Fruit fly (Drosophila melanogaster) whole organism, prepupa: Measurements from ENCODE around the gene CG33912.

Experiments used
- Blimp-1 ChIP-seq: fragments of 200-800 bp; sonication (Bioruptor generic); optimal IDR thresholded peaks from 3 replicates; lab custom pipeline; 2017; ENCODE audit warnings: missing biosample characterization, missing genetic modification characterization, mild to moderate bottlenecking, moderate library complexity, missing genetic modification reagents
- CG10631 ChIP-seq: fragments of 200-800 bp; sonication (Bioruptor generic); optimal IDR thresholded peaks from 2 replicates; lab custom pipeline; 2016; ENCODE audit warnings: missing biosample characterization, missing genetic modification characterization
- CG10669 ChIP-seq: fragments of 200-800 bp; sonication (Bioruptor generic); optimal IDR thresholded peaks from 3 replicates; lab custom pipeline; 2018; ENCODE audit warnings: missing biosample characterization, mild to moderate bottlenecking, missing genetic modification characterization, moderate library complexity
- CG11294 ChIP-seq: fragments of 200-800 bp; sonication (Bioruptor generic); IDR thresholded peaks from 2 replicates; pipeline ENCODE4 v1.3.6; 2022; ENCODE audit warnings: missing biosample characterization, missing genetic modification characterization
- CG11762 ChIP-seq: fragments of 200-800 bp; sonication (Bioruptor generic); optimal IDR thresholded peaks from 3 replicates; lab custom pipeline; 2016; ENCODE audit warnings: missing biosample characterization, missing genetic modification characterization; ENCODE audit not compliant: insufficient read depth
- CG1621 ChIP-seq: fragments of 200-800 bp; sonication (Bioruptor generic); optimal IDR thresholded peaks from 3 replicates; lab custom pipeline; 2018; ENCODE audit warnings: missing biosample characterization, mild to moderate bottlenecking, missing genetic modification characterization
- CG16779 ChIP-seq: fragments of 200-800 bp; sonication (Bioruptor generic); optimal IDR thresholded peaks from 3 replicates; lab custom pipeline; 2017; ENCODE audit warnings: missing biosample characterization, mild to moderate bottlenecking, missing genetic modification characterization
- CG3032 ChIP-seq: fragments of 200-800 bp; optimal IDR thresholded peaks from 2 replicates; lab custom pipeline; 2019; ENCODE audit warnings: missing biosample characterization, mild to moderate bottlenecking, missing genetic modification characterization, moderate library complexity
- CG31627 ChIP-seq: fragments of 200-800 bp; sonication (Bioruptor generic); optimal IDR thresholded peaks from 3 replicates; lab custom pipeline; 2016; ENCODE audit warnings: missing biosample characterization, missing genetic modification characterization
- CG32006 ChIP-seq: fragments of 200-800 bp; sonication (Bioruptor generic); optimal IDR thresholded peaks from 3 replicates; lab custom pipeline; 2017; ENCODE audit warnings: missing biosample characterization, mild to moderate bottlenecking, missing genetic modification characterization
- CG3919 ChIP-seq: fragments of 200-800 bp; sonication (Bioruptor generic); optimal IDR thresholded peaks from 3 replicates; lab custom pipeline; 2016; ENCODE audit warnings: missing biosample characterization, missing genetic modification characterization
- CG4318 ChIP-seq: fragments of 200-800 bp; sonication (Bioruptor generic); optimal IDR thresholded peaks from 3 replicates; lab custom pipeline; 2017; ENCODE audit warnings: missing biosample characterization, mild to moderate bottlenecking, missing genetic modification characterization
- CG6163 ChIP-seq: fragments of 200-800 bp; sonication (Bioruptor generic); IDR thresholded peaks from 3 replicates; pipeline ENCODE4 v1.3.6; 2022; ENCODE audit warnings: missing biosample characterization, missing genetic modification characterization
- CG6276 ChIP-seq: fragments of 200-800 bp; sonication (Bioruptor generic); optimal IDR thresholded peaks from 2 replicates; lab custom pipeline; 2017; ENCODE audit warnings: missing biosample characterization, mild to moderate bottlenecking, missing genetic modification characterization
- CG6808 ChIP-seq: fragments of 200-800 bp; sonication (Bioruptor generic); optimal IDR thresholded peaks from 3 replicates; lab custom pipeline; 2017; ENCODE audit warnings: missing biosample characterization, missing genetic modification characterization, mild to moderate bottlenecking, moderate library complexity, missing genetic modification reagents
- CG6854 ChIP-seq: fragments of 200-800 bp; sonication (Bioruptor generic); optimal IDR thresholded peaks from 2 replicates; lab custom pipeline; 2017; ENCODE audit warnings: missing biosample characterization, mild to moderate bottlenecking, missing genetic modification characterization
- CG7368 ChIP-seq: fragments of 200-800 bp; sonication (Bioruptor generic); optimal IDR thresholded peaks from 3 replicates; lab custom pipeline; 2016; ENCODE audit warnings: missing biosample characterization, missing genetic modification characterization
- CG8119 ChIP-seq: fragments of 200-800 bp; sonication (Bioruptor generic); IDR thresholded peaks from 3 replicates; pipeline ENCODE4 v1.3.6; 2022; ENCODE audit warnings: missing biosample characterization, missing genetic modification characterization
- CG8319 ChIP-seq: fragments of 200-800 bp; sonication (Bioruptor generic); optimal IDR thresholded peaks from 3 replicates; lab custom pipeline; 2016; ENCODE audit warnings: missing biosample characterization, missing genetic modification characterization
- CG8632 ChIP-seq: fragments of 200-800 bp; sonication (Bioruptor generic); optimal IDR thresholded peaks from 3 replicates; lab custom pipeline; 2016; ENCODE audit warnings: missing biosample characterization, missing genetic modification characterization
- Eip75B ChIP-seq: fragments of 200-800 bp; sonication (Bioruptor generic); optimal IDR thresholded peaks from 3 replicates; lab custom pipeline; 2016; ENCODE audit warnings: missing biosample characterization, missing genetic modification characterization
- Eip78C ChIP-seq: fragments of 200-800 bp; sonication (Bioruptor generic); peaks from one replicate; lab custom pipeline; 2016; ENCODE audit warnings: missing biosample characterization, missing genetic modification characterization
- Eip93F ChIP-seq: fragments of 200-800 bp; sonication (Bioruptor generic); optimal IDR thresholded peaks from 2 replicates; lab custom pipeline; 2016; ENCODE audit warnings: missing biosample characterization, mild to moderate bottlenecking, missing genetic modification characterization
- Ets96B ChIP-seq: fragments of 200-800 bp; optimal IDR thresholded peaks from 2 replicates; lab custom pipeline; 2019; ENCODE audit warnings: missing biosample characterization, mild to moderate bottlenecking, missing genetic modification characterization, moderate library complexity
- Gug ChIP-seq: fragments of 200-800 bp; sonication (Bioruptor generic); IDR thresholded peaks from 2 replicates; pipeline ENCODE4 v1.3.6; 2022; ENCODE audit warnings: missing biosample characterization, missing genetic modification characterization
- Hr39 ChIP-seq: fragments of 200-800 bp; sonication (Bioruptor generic); optimal IDR thresholded peaks from 2 replicates; lab custom pipeline; 2016; ENCODE audit warnings: missing biosample characterization, missing genetic modification characterization
- Hr4 ChIP-seq: fragments of 200-800 bp; sonication (Bioruptor generic); optimal IDR thresholded peaks from 3 replicates; lab custom pipeline; 2016; ENCODE audit warnings: missing biosample characterization, missing genetic modification characterization
- Lpt ChIP-seq: fragments of 200-800 bp; sonication (Bioruptor generic); optimal IDR thresholded peaks from 3 replicates; lab custom pipeline; 2016; ENCODE audit warnings: missing biosample characterization, missing genetic modification characterization
- OdsH ChIP-seq: fragments of 200-800 bp; sonication (Bioruptor generic); optimal IDR thresholded peaks from 3 replicates; lab custom pipeline; 2016; ENCODE audit warnings: missing biosample characterization, missing genetic modification characterization
- Smox ChIP-seq: fragments of 200-800 bp; sonication (Bioruptor generic); optimal IDR thresholded peaks from 3 replicates; lab custom pipeline; 2016; ENCODE audit warnings: missing biosample characterization, missing genetic modification characterization
- Sox102F ChIP-seq: fragments of 200-800 bp; sonication (Bioruptor generic); optimal IDR thresholded peaks from 2 replicates; lab custom pipeline; 2016; ENCODE audit warnings: missing biosample characterization, mild to moderate bottlenecking, missing genetic modification characterization
- Sox14 ChIP-seq: fragments of 200-800 bp; sonication (Bioruptor generic); optimal IDR thresholded peaks from 3 replicates; lab custom pipeline; 2016; ENCODE audit warnings: missing biosample characterization, missing genetic modification characterization
- achi ChIP-seq: fragments of 200-800 bp; sonication (Bioruptor generic); optimal IDR thresholded peaks from 3 replicates; lab custom pipeline; 2016; ENCODE audit warnings: missing biosample characterization, missing genetic modification characterization
- acj6 ChIP-seq: fragments of 200-800 bp; sonication (Bioruptor generic); optimal IDR thresholded peaks from 3 replicates; lab custom pipeline; 2016; ENCODE audit warnings: missing biosample characterization, missing genetic modification characterization
- cyc ChIP-seq: fragments of 200-800 bp; sonication (Bioruptor generic); optimal IDR thresholded peaks from 3 replicates; lab custom pipeline; 2016; ENCODE audit warnings: missing biosample characterization, missing genetic modification characterization
- dac ChIP-seq: fragments of 200-800 bp; sonication (Bioruptor generic); optimal IDR thresholded peaks from 2 replicates; lab custom pipeline; 2017; ENCODE audit warnings: missing biosample characterization, mild to moderate bottlenecking, missing genetic modification characterization
- eg ChIP-seq: fragments of 200-800 bp; sonication (Bioruptor generic); IDR thresholded peaks from 3 replicates; pipeline ENCODE4 v1.3.6; 2022; ENCODE audit warnings: missing biosample characterization, missing genetic modification characterization
- esn ChIP-seq: fragments of 200-800 bp; sonication (Bioruptor generic); optimal IDR thresholded peaks from 2 replicates; lab custom pipeline; 2016; ENCODE audit warnings: missing biosample characterization, mild to moderate bottlenecking, missing genetic modification characterization, moderate library complexity
- fd85E ChIP-seq: fragments of 200-800 bp; sonication (Bioruptor generic); optimal IDR thresholded peaks from 3 replicates; lab custom pipeline; 2016; ENCODE audit warnings: missing biosample characterization, missing genetic modification characterization
- fkh ChIP-seq: fragments of 200-800 bp; sonication (Bioruptor generic); optimal IDR thresholded peaks from 3 replicates; lab custom pipeline; 2017; ENCODE audit warnings: missing biosample characterization, mild to moderate bottlenecking, missing genetic modification characterization, moderate library complexity
- lz ChIP-seq: fragments of 200-800 bp; sonication (Bioruptor generic); optimal IDR thresholded peaks from 3 replicates; lab custom pipeline; 2016; ENCODE audit warnings: missing biosample characterization, missing genetic modification characterization
- net ChIP-seq: fragments of 200-800 bp; sonication (Bioruptor generic); optimal IDR thresholded peaks from 3 replicates; lab custom pipeline; 2016; ENCODE audit warnings: missing biosample characterization, missing genetic modification characterization
- pdm3 ChIP-seq: fragments of 200-800 bp; sonication (Bioruptor generic); optimal IDR thresholded peaks from 3 replicates; lab custom pipeline; 2016; ENCODE audit warnings: missing biosample characterization, missing genetic modification characterization
- salr ChIP-seq, 2 experiments: fragments of 200-800 bp; sonication (Bioruptor generic); optimal IDR thresholded peaks; 3 replicates each; lab custom pipeline; 2016 to 2018; ENCODE audit warnings: missing biosample characterization in 2 of 2, missing genetic modification characterization in 2 of 2, mild to moderate bottlenecking in 1 of 2
- spab ChIP-seq: fragments of 200-800 bp; sonication (Bioruptor generic); optimal IDR thresholded peaks from 2 replicates; lab custom pipeline; 2017; ENCODE audit warnings: missing biosample characterization, mild to moderate bottlenecking, missing genetic modification characterization, missing genetic modification reagents
- topi ChIP-seq: fragments of 200-800 bp; sonication (Bioruptor generic); optimal IDR thresholded peaks from 3 replicates; lab custom pipeline; 2016; ENCODE audit warnings: missing biosample characterization, missing genetic modification characterization
- vri ChIP-seq: fragments of 200-800 bp; sonication (Bioruptor generic); optimal IDR thresholded peaks from 3 replicates; lab custom pipeline; 2016; ENCODE audit warnings: missing biosample characterization, mild to moderate bottlenecking, missing genetic modification characterization

Gene CG33912

DNA sequence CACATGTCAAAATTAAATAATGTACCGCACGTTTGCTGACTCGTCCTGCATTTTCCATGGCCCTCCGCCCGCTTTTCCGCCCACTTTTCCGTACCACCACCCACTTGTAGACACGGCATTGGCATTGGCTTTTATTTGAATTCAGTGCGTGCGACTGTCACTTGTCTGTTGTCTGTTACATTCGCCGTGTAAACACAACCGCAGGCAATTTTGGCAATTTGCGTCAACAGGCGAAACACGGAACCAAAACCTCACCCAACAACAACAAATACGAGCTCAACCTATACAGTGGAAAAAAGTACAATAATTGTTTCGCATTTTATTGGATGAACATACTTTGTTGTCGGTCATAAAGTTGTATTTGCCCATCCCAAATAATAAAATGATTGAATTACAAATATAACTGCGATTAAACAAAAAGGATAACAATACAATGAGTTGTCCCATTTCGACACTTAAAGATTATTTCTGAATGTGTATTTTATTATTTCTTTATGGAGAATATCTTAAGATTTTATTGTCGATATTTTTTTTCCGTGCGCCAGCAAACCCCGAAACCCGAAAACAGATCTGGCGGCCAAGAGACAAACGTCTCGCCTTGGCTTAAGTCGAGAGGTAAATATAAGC is 8.1 kb downstream of the CG33912 start (continued):
- TF ChIP-seq CG6276 (GFP tag; lab: Kevin White, UChicago) (peak; percentile 13), CG8119 (GFP tag; lab: Robert Waterston, UW) (peak; percentile 44; the same call in 1 of the 3 replicates), Blimp-1 (GFP tag; lab: Kevin White, UChicago) (peak; percentile 16), CG1621 (tag; lab: Kevin White, UChicago) (no peak), Ets96B (tag; lab: Kevin White, UChicago) (no peak), net (GFP tag; lab: Kevin White, UChicago) (peak; percentile 10), CG11762 (peak; percentile 24), cyc (GFP tag; lab: Kevin White, UChicago) (peak; percentile 28), CG10669 (GFP tag; lab: Kevin White, UChicago) (peak; percentile 3), Smox (GFP tag; lab: Kevin White, UChicago) (peak; percentile 33), CG3919 (peak; percentile 28), CG31627 (GFP tag; lab: Kevin White, UChicago) (peak; percentile 47), achi (GFP tag; lab: Kevin White, UChicago) (no peak), CG10631 (peak; percentile 13), CG11294 (GFP tag; lab: Robert Waterston, UW) (no peak), CG32006 (GFP tag; lab: Kevin White, UChicago) (peak; percentile 21), acj6 (peak; percentile 26), CG8319 (GFP tag; lab: Kevin White, UChicago) (no peak), Eip78C (GFP tag; lab: Kevin White, UChicago) (peak; percentile 90), Hr4 (GFP tag; lab: Kevin White, UChicago) (peak; percentile 38), lz (GFP tag; lab: Kevin White, UChicago) (peak; percentile 57), fkh (GFP tag; lab: Kevin White, UChicago) (no peak), fd85E (no peak), CG8632 (peak; percentile 26)

- peak; percentile 27 for TF ChIP-seq spab (GFP tag; lab: Kevin White, UChicago)
- peak; percentile 17 for TF ChIP-seq Sox102F
- TF ChIP-seq CG31627 (GFP tag; lab: Kevin White, UChicago) = no peak
- TF ChIP-seq Lpt (GFP tag; lab: Kevin White, UChicago) = no peak
- TF ChIP-seq esn (GFP tag; lab: Kevin White, UChicago) = peak; percentile 12
- peak; percentile 28 for TF ChIP-seq CG3919
- no peak for TF ChIP-seq CG11762
- TF ChIP-seq Sox14 (GFP tag; lab: Kevin White, UChicago) = no peak
- peak; percentile 58 for TF ChIP-seq CG10631
- TF ChIP-seq CG11294 (GFP tag; lab: Robert Waterston, UW) = no peak
- TF ChIP-seq CG3032 = peak; percentile 50
- no peak for TF ChIP-seq Smox (GFP tag; lab: Kevin White, UChicago)
- no peak for TF ChIP-seq CG8119 (GFP tag; lab: Robert Waterston, UW)
- TF ChIP-seq CG8319 (GFP tag; lab: Kevin White, UChicago) = no peak
- TF ChIP-seq CG16779 (tag; lab: Kevin White, UChicago) = no peak
- TF ChIP-seq Hr39 = no peak
- no peak for TF ChIP-seq vri (GFP tag; lab: Kevin White, UChicago)
- TF ChIP-seq Gug (GFP tag; lab: Robert Waterston, UW) = no peak
- TF ChIP-seq net (GFP tag; lab: Kevin White, UChicago) = no peak
- TF ChIP-seq CG6808 (GFP tag; lab: Kevin White, UChicago) = no peak
- TF ChIP-seq cyc (GFP tag; lab: Kevin White, UChicago) = no peak
- TF ChIP-seq achi (GFP tag; lab: Kevin White, UChicago) = peak; percentile 29
- TF ChIP-seq Eip93F (GFP tag; lab: Kevin White, UChicago) = no peak
- TF ChIP-seq Blimp-1 (GFP tag; lab: Kevin White, UChicago) = no peak
- peak; percentile 74 for TF ChIP-seq Eip78C (GFP tag; lab: Kevin White, UChicago)
- TF ChIP-seq CG6854 (GFP tag; lab: Kevin White, UChicago) = no peak
- TF ChIP-seq dac (GFP tag; lab: Kevin White, UChicago) = no peak
- TF ChIP-seq pdm3 (GFP tag; lab: Kevin White, UChicago) = no peak
- TF ChIP-seq Hr4 (GFP tag; lab: Kevin White, UChicago) = no peak
- TF ChIP-seq CG1621 (tag; lab: Kevin White, UChicago) = no peak
- peak; percentile 28 for TF ChIP-seq CG8632
- TF ChIP-seq CG4318 (GFP tag; lab: Kevin White, UChicago) = no peak
- TF ChIP-seq eg (GFP tag; lab: Robert Waterston, UW) = no peak
- no peak for TF ChIP-seq fd85E
- no peak for TF ChIP-seq CG6276 (GFP tag; lab: Kevin White, UChicago)
- no peak for TF ChIP-seq salr (GFP tag; optimal IDR thresholded peaks at IDR 0.05; lab: Kevin White, UChicago)
- TF ChIP-seq Eip75B (GFP tag; lab: Kevin White, UChicago) = no peak
- peak; percentile 32 for TF ChIP-seq OdsH
- no peak for TF ChIP-seq topi (GFP tag; lab: Kevin White, UChicago)
- no peak for TF ChIP-seq CG7368 (GFP tag; lab: Kevin White, UChicago)
- no peak for TF ChIP-seq CG6163 (GFP tag; lab: Robert Waterston, UW)
Measured at dm6 chr3L:20739414-20739813, 16.1 kb downstream of the CG33912 start, which contains the start of gene Gr77a. Gene Gr77a (minus strand): TSS chr3L:20739430.
